Fruit fly (Drosophila melanogaster) whole organism, embryonic: ENCODE data around the gene Alg11.

ENCODE experiments used
- BEAF-32 ChIP-seq: fragments of 200-800 bp; sonication (Bioruptor generic); optimal IDR thresholded peaks from 3 replicates; lab custom pipeline; 2017; ENCODE audit warnings: missing biosample characterization, missing genetic modification characterization, mild to moderate bottlenecking, moderate library complexity, missing genetic modification reagents
- Bdp1 ChIP-seq: fragments of 200-800 bp; sonication (Bioruptor generic); optimal IDR thresholded peaks from 3 replicates; lab custom pipeline; 2016; ENCODE audit warnings: missing biosample characterization, missing genetic modification characterization
- CG10979 ChIP-seq: fragments of 200-800 bp; sonication (Bioruptor generic); optimal IDR thresholded peaks from 2 replicates; lab custom pipeline; 2018; ENCODE audit warnings: missing biosample characterization, mild to moderate bottlenecking, missing genetic modification characterization, moderate library complexity
- CG12659 ChIP-seq: fragments of 200-800 bp; sonication (Bioruptor generic); optimal IDR thresholded peaks from 3 replicates; lab custom pipeline; 2017; ENCODE audit warnings: mild to moderate bottlenecking, missing biosample characterization, missing genetic modification reagents, missing genetic modification characterization
- CG13296 ChIP-seq: fragments of 200-800 bp; sonication (Bioruptor generic); optimal IDR thresholded peaks from 3 replicates; lab custom pipeline; 2018; ENCODE audit warnings: missing biosample characterization, mild to moderate bottlenecking, missing genetic modification characterization
- CG14710 ChIP-seq: fragments of 200-800 bp; sonication (Bioruptor generic); optimal IDR thresholded peaks from 3 replicates; lab custom pipeline; 2019; ENCODE audit warnings: missing biosample characterization, mild to moderate bottlenecking, missing genetic modification characterization, moderate library complexity
- CG17802 ChIP-seq: fragments of 200-800 bp; sonication (Bioruptor generic); optimal IDR thresholded peaks from 2 replicates; lab custom pipeline; 2018; ENCODE audit warnings: missing biosample characterization, mild to moderate bottlenecking, missing genetic modification characterization, moderate library complexity
- CG17829 ChIP-seq: fragments of 200-800 bp; optimal IDR thresholded peaks from 2 replicates; lab custom pipeline; 2019; ENCODE audit warnings: missing biosample characterization, mild to moderate bottlenecking, missing genetic modification characterization, moderate library complexity
- CG2120 ChIP-seq: fragments of 200-800 bp; sonication (Bioruptor generic); optimal IDR thresholded peaks from 3 replicates; lab custom pipeline; 2016; ENCODE audit warnings: missing biosample characterization, missing genetic modification characterization
- CG2712 ChIP-seq: fragments of 200-800 bp; optimal IDR thresholded peaks from 3 replicates; lab custom pipeline; 2019; ENCODE audit warnings: missing biosample characterization, mild to moderate bottlenecking, missing genetic modification characterization, moderate library complexity
- CG30020 ChIP-seq: fragments of 200-800 bp; optimal IDR thresholded peaks from 2 replicates; lab custom pipeline; 2019; ENCODE audit warnings: missing biosample characterization, mild to moderate bottlenecking, missing genetic modification characterization, moderate library complexity
- CG32532 ChIP-seq: fragments of 200-800 bp; sonication (Bioruptor generic); IDR thresholded peaks from 2 replicates; pipeline ENCODE4 v1.3.6; 2022; ENCODE audit warnings: missing biosample characterization, missing genetic modification characterization
- CG33557 ChIP-seq: fragments of 200-800 bp; sonication (Bioruptor generic); optimal IDR thresholded peaks from 2 replicates; lab custom pipeline; 2019; ENCODE audit warnings: missing biosample characterization, mild to moderate bottlenecking, missing genetic modification characterization, moderate library complexity
- CG3847 ChIP-seq: fragments of 200-800 bp; sonication (Bioruptor generic); IDR thresholded peaks from 2 replicates; pipeline ENCODE4 v1.3.6; 2022; ENCODE audit warnings: missing biosample characterization, missing genetic modification characterization
- CG3995 ChIP-seq: fragments of 200-800 bp; sonication (Bioruptor generic); optimal IDR thresholded peaks from 3 replicates; lab custom pipeline; 2016; ENCODE audit warnings: missing biosample characterization, missing genetic modification characterization
- CG4820 ChIP-seq: fragments of 200-800 bp; sonication (Bioruptor generic); optimal IDR thresholded peaks from 3 replicates; lab custom pipeline; 2016; ENCODE audit warnings: missing biosample characterization, missing genetic modification characterization
- CG7357 ChIP-seq: fragments of 200-800 bp; sonication (Bioruptor generic); IDR thresholded peaks from 3 replicates; pipeline ENCODE4 v1.3.6; 2022; ENCODE audit warnings: missing biosample characterization, missing genetic modification characterization
- CG9797 ChIP-seq: fragments of 200-800 bp; sonication (Bioruptor generic); optimal IDR thresholded peaks from 3 replicates; lab custom pipeline; 2018; ENCODE audit warnings: missing biosample characterization, mild to moderate bottlenecking, missing genetic modification characterization
- CG9817 ChIP-seq: fragments of 200-800 bp; sonication (Bioruptor generic); optimal IDR thresholded peaks from 2 replicates; lab custom pipeline; 2018; ENCODE audit warnings: missing biosample characterization, mild to moderate bottlenecking, missing genetic modification characterization, moderate library complexity
- CHES-1-like ChIP-seq: fragments of 200-800 bp; sonication (Bioruptor generic); optimal IDR thresholded peaks from 2 replicates; lab custom pipeline; 2016; ENCODE audit warnings: missing biosample characterization, missing genetic modification characterization
- CoRest ChIP-seq: fragments of 200-800 bp; sonication (Bioruptor generic); optimal IDR thresholded peaks from 3 replicates; lab custom pipeline; 2018; ENCODE audit warnings: missing biosample characterization, mild to moderate bottlenecking, missing genetic modification characterization, moderate library complexity
- Doc3 ChIP-seq: fragments of 200-800 bp; sonication (Bioruptor generic); IDR thresholded peaks from 3 replicates; pipeline ENCODE4 v1.3.6; 2022; ENCODE audit warnings: missing biosample characterization, missing genetic modification characterization; ENCODE audit not compliant: partially characterized antibody
- E2f2 ChIP-seq: fragments of 200-800 bp; sonication (Bioruptor generic); IDR thresholded peaks from 2 replicates; pipeline ENCODE4 v1.3.6; 2022; ENCODE audit warnings: missing biosample characterization, missing genetic modification characterization
- Fer3 ChIP-seq: fragments of 200-800 bp; sonication (Bioruptor generic); optimal IDR thresholded peaks from 2 replicates; lab custom pipeline; 2018; ENCODE audit warnings: missing biosample characterization, mild to moderate bottlenecking, missing genetic modification characterization, moderate library complexity
- HmgZ ChIP-seq: fragments of 200-800 bp; sonication (Bioruptor generic); optimal IDR thresholded peaks from 2 replicates; lab custom pipeline; 2018; ENCODE audit warnings: missing biosample characterization, mild to moderate bottlenecking, missing genetic modification characterization
- Hsf ChIP-seq: fragments of 200-800 bp; sonication (Bioruptor generic); optimal IDR thresholded peaks from 3 replicates; lab custom pipeline; 2016; ENCODE audit warnings: missing biosample characterization, missing genetic modification characterization
- Lhr ChIP-seq: fragments of 200-800 bp; sonication (Bioruptor generic); optimal IDR thresholded peaks from 3 replicates; lab custom pipeline; 2017; ENCODE audit warnings: mild to moderate bottlenecking, missing biosample characterization, missing genetic modification reagents, missing genetic modification characterization
- MBD-R2 ChIP-seq: fragments of 200-800 bp; sonication (Bioruptor generic); IDR thresholded peaks from 2 replicates; pipeline ENCODE4 v1.3.6; 2022; ENCODE audit warnings: missing biosample characterization, missing genetic modification characterization
- MESR4 ChIP-seq: fragments of 200-800 bp; sonication (Bioruptor generic); optimal IDR thresholded peaks from 2 replicates; lab custom pipeline; 2018; ENCODE audit warnings: missing biosample characterization, mild to moderate bottlenecking, missing genetic modification characterization, moderate library complexity
- Med ChIP-seq: fragments of 200-800 bp; sonication (Bioruptor generic); peaks from one replicate; lab custom pipeline; 2016; ENCODE audit warnings: missing biosample characterization, missing genetic modification characterization, mild to moderate bottlenecking, inconsistent platforms, moderate library complexity
- Oli ChIP-seq: fragments of 200-800 bp; sonication (Bioruptor generic); optimal IDR thresholded peaks from 2 replicates; lab custom pipeline; 2018; ENCODE audit warnings: missing biosample characterization, mild to moderate bottlenecking, missing genetic modification characterization, moderate library complexity
- Rfx ChIP-seq: fragments of 200-800 bp; sonication (Bioruptor generic); IDR thresholded peaks from 2 replicates; pipeline ENCODE4 v1.3.6; 2022; ENCODE audit warnings: missing biosample characterization, missing genetic modification characterization
- Six4 ChIP-seq: fragments of 200-800 bp; sonication (Bioruptor generic); optimal IDR thresholded peaks from 2 replicates; lab custom pipeline; 2016; ENCODE audit warnings: missing biosample characterization, missing genetic modification characterization
- Ssrp ChIP-seq: fragments of 200-800 bp; sonication (Bioruptor generic); optimal IDR thresholded peaks from 2 replicates; lab custom pipeline; 2018; ENCODE audit warnings: missing biosample characterization, mild to moderate bottlenecking, missing genetic modification characterization, moderate library complexity
- YL-1 ChIP-seq: fragments of 200-800 bp; sonication (Bioruptor generic); optimal IDR thresholded peaks from 3 replicates; lab custom pipeline; 2017; ENCODE audit warnings: missing biosample characterization, mild to moderate bottlenecking, missing genetic modification characterization
- dmrt11E ChIP-seq: fragments of 200-800 bp; sonication (Bioruptor generic); optimal IDR thresholded peaks from 3 replicates; lab custom pipeline; 2018; ENCODE audit warnings: missing biosample characterization, mild to moderate bottlenecking, missing genetic modification characterization, moderate library complexity
- dysf ChIP-seq: fragments of 200-800 bp; sonication (Bioruptor generic); IDR thresholded peaks from 3 replicates; pipeline ENCODE4 v1.3.6; 2022; ENCODE audit warnings: missing biosample characterization, missing genetic modification characterization
- jigr1 ChIP-seq: fragments of 200-800 bp; sonication (Bioruptor generic); IDR thresholded peaks from 3 replicates; pipeline ENCODE4 v1.3.6; 2022; ENCODE audit warnings: missing biosample characterization, missing genetic modification characterization
- kah ChIP-seq: fragments of 200-800 bp; sonication (Bioruptor generic); optimal IDR thresholded peaks from 2 replicates; lab custom pipeline; 2018; ENCODE audit warnings: missing biosample characterization, mild to moderate bottlenecking, missing genetic modification characterization
- mam ChIP-seq: fragments of 200-800 bp; sonication (Bioruptor generic); optimal IDR thresholded peaks from 3 replicates; lab custom pipeline; 2016; ENCODE audit warnings: missing biosample characterization, missing genetic modification characterization
- nerfin-1 ChIP-seq: fragments of 200-800 bp; sonication (Bioruptor generic); optimal IDR thresholded peaks from 3 replicates; lab custom pipeline; 2019; ENCODE audit warnings: missing biosample characterization, mild to moderate bottlenecking, missing genetic modification characterization, moderate library complexity
- nmo ChIP-seq: fragments of 200-800 bp; sonication (Bioruptor generic); optimal IDR thresholded peaks from 2 replicates; lab custom pipeline; 2018; ENCODE audit warnings: missing biosample characterization, mild to moderate bottlenecking, missing genetic modification characterization, moderate library complexity
- pnt ChIP-seq: fragments of 200-800 bp; sonication (Bioruptor generic); optimal IDR thresholded peaks from 3 replicates; lab custom pipeline; 2016; ENCODE audit warnings: missing biosample characterization, missing genetic modification characterization
- row ChIP-seq: fragments of 200-800 bp; sonication (Bioruptor generic); IDR thresholded peaks from 3 replicates; pipeline ENCODE4 v1.3.6; 2022; ENCODE audit warnings: missing biosample characterization, missing genetic modification characterization
- ssp ChIP-seq: fragments of 200-800 bp; sonication (Bioruptor generic); IDR thresholded peaks from 2 replicates; pipeline ENCODE4 v1.3.6; 2022; ENCODE audit warnings: missing biosample characterization, missing genetic modification characterization
- zen2 ChIP-seq: fragments of 200-800 bp; sonication (Bioruptor generic); IDR thresholded peaks from 3 replicates; pipeline ENCODE4 v1.3.6; 2022; ENCODE audit warnings: missing biosample characterization, missing genetic modification characterization; ENCODE audit not compliant: partially characterized antibody

The Alg11 gene

DNA sequence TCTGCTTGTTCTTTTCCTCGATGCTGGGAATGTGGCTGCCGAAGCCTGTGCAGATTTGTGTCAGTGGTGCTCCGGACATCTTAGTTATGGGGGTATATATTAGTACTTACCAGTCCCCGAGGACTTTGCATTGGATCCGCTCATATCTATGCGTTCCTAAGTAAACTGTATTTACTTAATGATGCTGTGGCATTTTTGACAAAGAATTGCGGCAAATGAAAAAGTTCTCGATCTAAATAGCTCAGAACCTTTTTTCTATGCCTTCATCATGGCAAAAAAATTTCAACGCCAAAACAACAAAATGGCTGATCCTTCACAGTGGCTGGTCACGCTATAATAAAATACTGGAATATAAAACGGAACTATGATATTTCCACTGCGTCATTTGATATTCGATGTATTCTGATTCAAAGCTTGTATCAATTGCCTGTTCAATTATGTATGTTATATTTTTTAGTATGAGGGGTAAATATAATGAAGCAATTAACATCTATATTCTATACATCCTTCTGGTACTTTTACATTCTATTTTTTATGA, 8.6 kb downstream of the Alg11 start, which contains the start of gene MED1 (continued):
- peak; percentile 39; the same call in 1 of the 2 replicates for TF ChIP-seq Rfx (GFP tag; lab: Robert Waterston, UW)
- TF ChIP-seq CG10979 (tag; lab: Kevin White, UChicago) = peak; percentile 0
- peak; percentile 31 for TF ChIP-seq CoRest (tag; lab: Kevin White, UChicago)
- no peak for TF ChIP-seq Bdp1
- TF ChIP-seq YL-1 (GFP tag; lab: Kevin White, UChicago) = peak; percentile 70
- peak; percentile 31; the same call in 1 of the 2 replicates for TF ChIP-seq E2f2 (GFP tag; lab: Robert Waterston, UW)
- TF ChIP-seq CG17802 (tag; lab: Kevin White, UChicago) = peak; percentile 75
- TF ChIP-seq CG32532 (GFP tag; lab: Robert Waterston, UW) = 0 out of 2 replicates have a peak, but pooled peaks have one; percentile 13
- TF ChIP-seq Ssrp (tag; lab: Kevin White, UChicago) = peak; percentile 22
- peak; percentile 93 for TF ChIP-seq ssp (GFP tag; lab: Robert Waterston, UW)
- peak; percentile 64 for TF ChIP-seq CHES-1-like (GFP tag; lab: Kevin White, UChicago)
- TF ChIP-seq CG9817 (tag; lab: Kevin White, UChicago) = peak; percentile 24
- TF ChIP-seq CG3995 (GFP tag; lab: Kevin White, UChicago) = peak; percentile 21
- TF ChIP-seq CG33557 (GFP tag; lab: Kevin White, UChicago) = no peak
- TF ChIP-seq HmgZ (tag; lab: Kevin White, UChicago) = peak; percentile 23
- TF ChIP-seq BEAF-32 (GFP tag; lab: Kevin White, UChicago) = peak; percentile 54
- TF ChIP-seq MESR4 (GFP tag; lab: Kevin White, UChicago) = peak; percentile 89
- TF ChIP-seq nmo (GFP tag; lab: Kevin White, UChicago) = peak; percentile 37
- TF ChIP-seq CG30020 (tag; lab: Kevin White, UChicago) = peak; percentile 92
- TF ChIP-seq CG2120 (GFP tag; lab: Kevin White, UChicago) = peak; percentile 3
- peak; percentile 74 for TF ChIP-seq row
- TF ChIP-seq kah (GFP tag; lab: Kevin White, UChicago) = no peak
- TF ChIP-seq CG3847 (GFP tag; lab: Robert Waterston, UW) = peak; percentile 40
- TF ChIP-seq Doc3 (GFP tag; lab: Robert Waterston, UW) = no peak
- TF ChIP-seq jigr1 (GFP tag; lab: Robert Waterston, UW) = peak; percentile 33; the same call in 1 of the 3 replicates
- peak; percentile 30 for TF ChIP-seq CG17829
- peak; percentile 93 for TF ChIP-seq CG7357 (GFP tag; lab: Robert Waterston, UW)
- TF ChIP-seq dysf (GFP tag; lab: Robert Waterston, UW) = peak; percentile 36; the same call in 1 of the 3 replicates
- peak; percentile 59 for TF ChIP-seq CG12659
- TF ChIP-seq CG2712 (tag; lab: Kevin White, UChicago) = peak; percentile 14
- peak; percentile 6 for TF ChIP-seq mam (GFP tag; lab: Kevin White, UChicago)
- TF ChIP-seq CG14710 = peak; percentile 27
- peak; percentile 5 for TF ChIP-seq dmrt11E
- peak; percentile 46 for TF ChIP-seq Med (GFP tag; lab: Kevin White, UChicago)
- peak; percentile 17 for TF ChIP-seq Lhr (GFP tag; lab: Kevin White, UChicago)
- TF ChIP-seq nerfin-1 (tag; lab: Kevin White, UChicago) = peak; percentile 11
- no peak for TF ChIP-seq zen2
- TF ChIP-seq MBD-R2 (GFP tag; lab: Robert Waterston, UW) = peak; percentile 57
- no peak for TF ChIP-seq CG4820
- TF ChIP-seq pnt = no peak
- TF ChIP-seq Oli (tag; lab: Kevin White, UChicago) = no peak
- no peak for TF ChIP-seq CG13296 (GFP tag; lab: Kevin White, UChicago)
- no peak for TF ChIP-seq Six4 (GFP tag; lab: Kevin White, UChicago)
- peak; percentile 73 for TF ChIP-seq CG9797
- TF ChIP-seq Hsf = peak; percentile 2
- no peak for TF ChIP-seq Fer3 (tag; lab: Kevin White, UChicago)
- TF ChIP-seq, all 482 proteins: peak for 54
